Worm (Caenorhabditis elegans) whole organism, late embryonic: ENCODE data around the gene F02E8.4.

Source experiments
- ama-1 ChIP-seq: fragments of 150-350 bp; optimal IDR thresholded peaks from 2 replicates; lab custom pipeline; 2014
- ceh-19 ChIP-seq: fragments of 200-800 bp; sonication (Bioruptor generic); optimal IDR thresholded peaks from 2 replicates; lab custom pipeline; 2018; ENCODE audit warnings: mild to moderate bottlenecking, missing genetic modification characterization, missing compliant biosample characterization
- hlh-13 ChIP-seq: fragments of 200-800 bp; sonication (Bioruptor generic); optimal IDR thresholded peaks from 2 replicates; lab custom pipeline; 2018; ENCODE audit warnings: mild to moderate bottlenecking, missing genetic modification characterization, missing compliant biosample characterization
- tbx-7 ChIP-seq: sonication (generic microtip); optimal IDR thresholded peaks from 2 replicates; lab custom pipeline; 2016; ENCODE audit warnings: missing genotype, missing genetic modification characterization, missing compliant biosample characterization

ce11 chrX:4478503-4478902, 24.6 kb downstream of the F02E8.4 start:
- TF ChIP-seq ceh-19 (no peak), hlh-13 (GFP tag; lab: Kevin White, UChicago) (no peak), tbx-7 (tag; lab: Kevin White, UChicago) (no peak), ama-1 (lab: Kevin White, UChicago) (no peak)
